Fruit fly (Drosophila melanogaster) whole organism, embryonic: Measurements from ENCODE around the gene DnaJ-H.

Experiments
- Awh ChIP-seq: fragments of 200-800 bp; sonication (Bioruptor generic); IDR thresholded peaks from 2 replicates; pipeline ENCODE4, ENCODE4 v1.3.6; 2022; ENCODE audit warnings: missing biosample characterization, missing genetic modification characterization
- BEAF-32 ChIP-seq: fragments of 200-800 bp; sonication (Bioruptor generic); optimal IDR thresholded peaks from 3 replicates; lab custom pipeline; 2017; ENCODE audit warnings: missing biosample characterization, missing genetic modification characterization, mild to moderate bottlenecking, moderate library complexity, missing genetic modification reagents
- CG12155 ChIP-seq: fragments of 200-800 bp; sonication (Bioruptor generic); optimal IDR thresholded peaks from 3 replicates; lab custom pipeline; 2016; ENCODE audit warnings: missing biosample characterization, missing genetic modification characterization
- CG12391 ChIP-seq: fragments of 200-800 bp; sonication (Bioruptor generic); optimal IDR thresholded peaks from 3 replicates; lab custom pipeline; 2018; ENCODE audit warnings: missing biosample characterization, mild to moderate bottlenecking, missing genetic modification characterization, moderate library complexity
- CG14667 ChIP-seq: fragments of 200-800 bp; sonication (Bioruptor generic); IDR thresholded peaks from 2 replicates; pipeline ENCODE4 v1.3.6; 2022; ENCODE audit warnings: missing biosample characterization, missing genetic modification characterization
- CG17361 ChIP-seq: fragments of 200-800 bp; sonication (Bioruptor generic); IDR thresholded peaks from 3 replicates; pipeline ENCODE4 v1.3.6; 2022; ENCODE audit warnings: missing biosample characterization, missing genetic modification characterization
- CG17612 ChIP-seq: fragments of 200-800 bp; sonication (Bioruptor generic); IDR thresholded peaks from 2 replicates; pipeline ENCODE4 v1.3.6; 2022; ENCODE audit warnings: missing biosample characterization, missing genetic modification characterization
- CG17802 ChIP-seq: fragments of 200-800 bp; sonication (Bioruptor generic); optimal IDR thresholded peaks from 2 replicates; lab custom pipeline; 2018; ENCODE audit warnings: missing biosample characterization, mild to moderate bottlenecking, missing genetic modification characterization, moderate library complexity
- CG1832 ChIP-seq: fragments of 200-800 bp; sonication (Bioruptor generic); optimal IDR thresholded peaks from 2 replicates; lab custom pipeline; 2017; ENCODE audit warnings: missing biosample characterization, mild to moderate bottlenecking, missing genetic modification characterization, inconsistent platforms
- CG30020 ChIP-seq: fragments of 200-800 bp; optimal IDR thresholded peaks from 2 replicates; lab custom pipeline; 2019; ENCODE audit warnings: missing biosample characterization, mild to moderate bottlenecking, missing genetic modification characterization, moderate library complexity
- CG3065 ChIP-seq: fragments of 200-800 bp; sonication (Bioruptor generic); optimal IDR thresholded peaks from 2 replicates; lab custom pipeline; 2016; ENCODE audit warnings: missing biosample characterization, missing genetic modification characterization
- CG34224 ChIP-seq: fragments of 200-800 bp; sonication (Bioruptor generic); IDR thresholded peaks from 3 replicates; pipeline ENCODE4 v1.3.6; 2022; ENCODE audit warnings: missing biosample characterization, missing genetic modification characterization; ENCODE audit not compliant: partially characterized antibody
- CG3726 ChIP-seq: fragments of 200-800 bp; sonication (Bioruptor generic); IDR thresholded peaks from 3 replicates; pipeline ENCODE4, ENCODE4 v1.3.6; 2022; ENCODE audit warnings: missing biosample characterization, missing genetic modification characterization
- CG42726 ChIP-seq: fragments of 200-800 bp; sonication (Bioruptor generic); IDR thresholded peaks from 2 replicates; pipeline ENCODE4 v1.3.6; 2022; ENCODE audit warnings: missing biosample characterization, missing genetic modification characterization; ENCODE audit not compliant: partially characterized antibody
- CG6689 ChIP-seq: fragments of 200-800 bp; sonication (Bioruptor generic); IDR thresholded peaks from 2 replicates; pipeline ENCODE4 v1.3.6; 2022; ENCODE audit warnings: missing biosample characterization, missing genetic modification characterization
- CG6765 ChIP-seq: fragments of 200-800 bp; sonication (Bioruptor generic); optimal IDR thresholded peaks from 3 replicates; lab custom pipeline; 2017; ENCODE audit warnings: missing biosample characterization, mild to moderate bottlenecking, missing genetic modification characterization
- CG7372 ChIP-seq: fragments of 200-800 bp; sonication (Bioruptor generic); IDR thresholded peaks from 2 replicates; pipeline ENCODE4 v1.3.6; 2022; ENCODE audit warnings: missing biosample characterization, missing genetic modification characterization
- CG7745 ChIP-seq: fragments of 200-800 bp; sonication (Bioruptor generic); optimal IDR thresholded peaks from 2 replicates; lab custom pipeline; 2018; ENCODE audit warnings: missing biosample characterization, mild to moderate bottlenecking, missing genetic modification characterization, moderate library complexity
- CTCF ChIP-seq: fragments of 200-800 bp; sonication (Bioruptor generic); optimal IDR thresholded peaks from 2 replicates; lab custom pipeline; 2017; ENCODE audit warnings: missing biosample characterization, mild to moderate bottlenecking, missing genetic modification characterization, moderate library complexity
- Chrac-16 ChIP-seq: fragments of 200-800 bp; sonication (Bioruptor generic); optimal IDR thresholded peaks from 3 replicates; lab custom pipeline; 2016; ENCODE audit warnings: missing biosample characterization, missing genetic modification characterization
- Dek ChIP-seq: fragments of 200-800 bp; sonication (Bioruptor generic); optimal IDR thresholded peaks from 3 replicates; lab custom pipeline; 2019; ENCODE audit warnings: missing biosample characterization, mild to moderate bottlenecking, missing genetic modification characterization, moderate library complexity
- Dfd ChIP-seq, 2 experiments: fragments of >200 bp; optimal IDR thresholded peaks; 2 replicates each; lab custom pipeline; 2017; ENCODE audit warnings: missing biosample characterization in 2 of 2, missing genetic modification characterization in 2 of 2
- Dip2 ChIP-seq: fragments of 200-800 bp; sonication (Bioruptor generic); IDR thresholded peaks from 2 replicates; pipeline ENCODE4 v1.3.6; 2022; ENCODE audit warnings: missing biosample characterization, missing genetic modification characterization
- Ets65A ChIP-seq: fragments of 200-800 bp; sonication (Bioruptor generic); peaks from one replicate; lab custom pipeline; 2016; ENCODE audit warnings: missing biosample characterization, missing genetic modification characterization
- Gug ChIP-seq: fragments of 200-800 bp; sonication (Bioruptor generic); IDR thresholded peaks from 4 replicates; pipeline ENCODE4 v1.3.6; 2022; ENCODE audit warnings: missing biosample characterization, missing genetic modification characterization
- H15 ChIP-seq: fragments of 200-800 bp; sonication (Bioruptor generic); IDR thresholded peaks from 3 replicates; pipeline ENCODE4 v1.3.6; 2022; ENCODE audit warnings: missing biosample characterization, missing genetic modification characterization
- HLHmδ ChIP-seq: fragments of 200-800 bp; sonication (Bioruptor generic); optimal IDR thresholded peaks from 2 replicates; lab custom pipeline; 2018; ENCODE audit warnings: missing biosample characterization, mild to moderate bottlenecking, missing genetic modification characterization, moderate library complexity
- Hr3 ChIP-seq: fragments of 200-800 bp; sonication (Bioruptor generic); optimal IDR thresholded peaks from 3 replicates; lab custom pipeline; 2016; ENCODE audit warnings: missing biosample characterization, missing genetic modification characterization
- MESR4 ChIP-seq: fragments of 200-800 bp; sonication (Bioruptor generic); optimal IDR thresholded peaks from 2 replicates; lab custom pipeline; 2018; ENCODE audit warnings: missing biosample characterization, mild to moderate bottlenecking, missing genetic modification characterization, moderate library complexity
- Side ChIP-seq: fragments of 200-800 bp; sonication (Bioruptor generic); optimal IDR thresholded peaks from 2 replicates; lab custom pipeline; 2016; ENCODE audit warnings: missing biosample characterization, missing genetic modification characterization
- Sry-β ChIP-seq: fragments of 200-800 bp; sonication (Bioruptor generic); optimal IDR thresholded peaks from 2 replicates; lab custom pipeline; 2018; ENCODE audit warnings: missing biosample characterization, mild to moderate bottlenecking, missing genetic modification characterization, moderate library complexity
- al ChIP-seq: fragments of 200-800 bp; sonication (Bioruptor generic); IDR thresholded peaks from 2 replicates; pipeline ENCODE4 v1.3.6; 2022; ENCODE audit warnings: missing biosample characterization, missing genetic modification characterization
- danr ChIP-seq: fragments of 200-800 bp; sonication (Bioruptor generic); IDR thresholded peaks from 2 replicates; pipeline ENCODE4 v1.3.6; 2022; ENCODE audit warnings: missing biosample characterization, missing genetic modification characterization
- emc ChIP-seq: fragments of 200-800 bp; sonication (Bioruptor generic); optimal IDR thresholded peaks from 2 replicates; lab custom pipeline; 2016; ENCODE audit warnings: missing biosample characterization, missing genetic modification characterization
- ems ChIP-seq: fragments of 200-800 bp; sonication (Bioruptor generic); optimal IDR thresholded peaks from 3 replicates; lab custom pipeline; 2016; ENCODE audit warnings: missing biosample characterization, missing genetic modification characterization
- esg ChIP-seq: fragments of 200-800 bp; sonication (Bioruptor generic); conservative IDR thresholded peaks from 2 replicates; pipeline ENCODE4 v1.3.6; 2022; ENCODE audit warnings: missing biosample characterization, missing genetic modification characterization
- grn ChIP-seq: fragments of 200-800 bp; sonication (Bioruptor generic); optimal IDR thresholded peaks from 3 replicates; lab custom pipeline; 2017; ENCODE audit warnings: missing biosample characterization, missing genetic modification characterization
- gsb-n ChIP-seq: fragments of 200-800 bp; sonication (Bioruptor generic); optimal IDR thresholded peaks from 3 replicates; lab custom pipeline; 2018; ENCODE audit warnings: missing biosample characterization, mild to moderate bottlenecking, missing genetic modification characterization
- her ChIP-seq: fragments of 200-800 bp; sonication (Bioruptor generic); optimal IDR thresholded peaks from 2 replicates; lab custom pipeline; 2016; ENCODE audit warnings: missing biosample characterization, missing genetic modification characterization
- hth ChIP-seq: fragments of >200 bp; optimal IDR thresholded peaks from 2 replicates; lab custom pipeline; 2017; ENCODE audit warnings: inconsistent platforms
- maf-S ChIP-seq: fragments of 200-800 bp; sonication (Bioruptor generic); optimal IDR thresholded peaks from 2 replicates; lab custom pipeline; 2016; ENCODE audit warnings: missing biosample characterization, missing genetic modification characterization
- repo ChIP-seq: fragments of 200-800 bp; sonication (Bioruptor generic); optimal IDR thresholded peaks from 2 replicates; lab custom pipeline; 2016; ENCODE audit warnings: missing biosample characterization, missing genetic modification characterization
- run ChIP-seq: fragments of 200-800 bp; sonication (Bioruptor generic); optimal IDR thresholded peaks from 3 replicates; lab custom pipeline; 2018; ENCODE audit warnings: missing biosample characterization, mild to moderate bottlenecking, missing genetic modification characterization
- salm ChIP-seq: fragments of 200-800 bp; sonication (Bioruptor generic); optimal IDR thresholded peaks from 2 replicates; lab custom pipeline; 2018; ENCODE audit warnings: missing biosample characterization, mild to moderate bottlenecking, missing genetic modification characterization
- sd ChIP-seq: fragments of 200-800 bp; sonication (Bioruptor generic); optimal IDR thresholded peaks from 3 replicates; lab custom pipeline; 2018; ENCODE audit warnings: missing biosample characterization, mild to moderate bottlenecking, missing genetic modification characterization, moderate library complexity
- shn ChIP-seq: fragments of 200-800 bp; sonication (Bioruptor generic); optimal IDR thresholded peaks from 3 replicates; lab custom pipeline; 2016; ENCODE audit warnings: missing biosample characterization, missing genetic modification characterization
- sim ChIP-seq: fragments of 200-800 bp; sonication (Bioruptor generic); IDR thresholded peaks from 2 replicates; pipeline ENCODE4 v1.3.6; 2022; ENCODE audit warnings: missing biosample characterization, missing genetic modification characterization
- slbo ChIP-seq: fragments of 200-800 bp; sonication (Bioruptor generic); IDR thresholded peaks from 2 replicates; pipeline ENCODE4 v1.3.6; 2022; ENCODE audit warnings: missing biosample characterization, missing genetic modification characterization
- stwl ChIP-seq: fragments of 200-800 bp; sonication (Bioruptor generic); optimal IDR thresholded peaks from 3 replicates; lab custom pipeline; 2018; ENCODE audit warnings: missing biosample characterization, mild to moderate bottlenecking, missing genetic modification characterization, moderate library complexity
- tio ChIP-seq: fragments of 200-800 bp; sonication (Bioruptor generic); optimal IDR thresholded peaks from 2 replicates; lab custom pipeline; 2017; ENCODE audit warnings: missing biosample characterization, missing genetic modification characterization, inconsistent platforms

The DnaJ-H gene

dm6 chr2L:13164994-13165801, 674 bp downstream of the DnaJ-H start, which contains the start of gene Sirt1 (continued):
- peak; percentile 99 for TF ChIP-seq MESR4 (GFP tag; lab: Kevin White, UChicago)
- peak; percentile 18 for TF ChIP-seq stwl (tag; lab: Kevin White, UChicago)
- no peak for TF ChIP-seq Dip2 (GFP tag; lab: Robert Waterston, UW)
- peak; percentile 45; the same call in 1 of the 3 replicates for TF ChIP-seq CG34224 (GFP tag; lab: Robert Waterston, UW)
- peak; percentile 42 for TF ChIP-seq her (GFP tag; lab: Kevin White, UChicago)
- TF ChIP-seq Ets65A (GFP tag; lab: Kevin White, UChicago), result peak; percentile 90
- TF ChIP-seq hth (lab: Kevin White, UChicago), result no peak
- TF ChIP-seq al (GFP tag; lab: Robert Waterston, UW), result peak; percentile 77
- peak; percentile 56; the same call in 2 of the 3 replicates for TF ChIP-seq H15 (GFP tag; lab: Robert Waterston, UW)
- no peak for TF ChIP-seq sim
- TF ChIP-seq ems (GFP tag; lab: Kevin White, UChicago), result no peak
- peak; percentile 67 for TF ChIP-seq run (tag; lab: Kevin White, UChicago)
- TF ChIP-seq Dek (tag; lab: Kevin White, UChicago), result peak; percentile 86
- peak; percentile 77; the same call in 2 of the 3 replicates for TF ChIP-seq CG3726 (GFP tag; lab: Robert Waterston, UW)
- peak; percentile 0 for TF ChIP-seq Sry-β (GFP tag; lab: Kevin White, UChicago)
- peak; percentile 45; the same call in 1 of the 2 replicates for TF ChIP-seq CG17612 (GFP tag; lab: Robert Waterston, UW)
- peak; percentile 78 for TF ChIP-seq CG30020 (tag; lab: Kevin White, UChicago)
- TF ChIP-seq gsb-n (tag; lab: Kevin White, UChicago), result peak; percentile 85
- no peak for TF ChIP-seq CG1832 (GFP tag; lab: Kevin White, UChicago)
- TF ChIP-seq emc (GFP tag; lab: Kevin White, UChicago), result no peak
- TF ChIP-seq CG17802 (tag; lab: Kevin White, UChicago), result no peak
- no peak for TF ChIP-seq maf-S (GFP tag; lab: Kevin White, UChicago)
- TF ChIP-seq esg (GFP tag; lab: Robert Waterston, UW), result peak; percentile 83
- no peak for TF ChIP-seq Side (GFP tag; lab: Kevin White, UChicago)
- peak; percentile 92 for TF ChIP-seq CG12391 (tag; lab: Kevin White, UChicago)
- TF ChIP-seq slbo (GFP tag; lab: Robert Waterston, UW), result peak; percentile 89
- peak; percentile 66 for TF ChIP-seq CG6765 (GFP tag; lab: Kevin White, UChicago)
- TF ChIP-seq CTCF (GFP tag; lab: Kevin White, UChicago), result no peak
- peak; percentile 25 for TF ChIP-seq BEAF-32 (GFP tag; lab: Kevin White, UChicago)
- TF ChIP-seq CG7372 (GFP tag; lab: Robert Waterston, UW), result peak; percentile 84
- peak; percentile 54 for TF ChIP-seq sd (tag; lab: Kevin White, UChicago)
- peak; percentile 48 for TF ChIP-seq salm (tag; lab: Kevin White, UChicago)
- TF ChIP-seq Chrac-16 (GFP tag; lab: Kevin White, UChicago), result peak; percentile 90
- no peak for TF ChIP-seq CG42726 (GFP tag; lab: Robert Waterston, UW)
- no peak; the same call in 1 of the 2 replicates for TF ChIP-seq danr
- peak; percentile 77; the same call in 3 of the 4 replicates for TF ChIP-seq Gug (GFP tag; lab: Robert Waterston, UW)
- no peak for TF ChIP-seq shn (GFP tag; lab: Kevin White, UChicago)
- no peak for TF ChIP-seq CG7745 (tag; lab: Kevin White, UChicago)
- no peak for TF ChIP-seq Dfd (GFP tag; optimal IDR thresholded peaks at IDR 0.05; lab: Kevin White, UChicago)
- TF ChIP-seq CG12155 (GFP tag; lab: Kevin White, UChicago), result peak; percentile 84
- peak; percentile 92 for TF ChIP-seq Hr3 (GFP tag; lab: Kevin White, UChicago)
- peak; percentile 47 for TF ChIP-seq CG3065 (GFP tag; lab: Kevin White, UChicago)
- TF ChIP-seq HLHmδ, result peak; percentile 32
- TF ChIP-seq CG6689, result peak; percentile 92
- TF ChIP-seq CG14667 (GFP tag; lab: Robert Waterston, UW), result peak; percentile 73
- peak; percentile 94 for TF ChIP-seq tio (GFP tag; lab: Kevin White, UChicago)
- TF ChIP-seq Awh (GFP tag; lab: Robert Waterston, UW), result peak; percentile 61; the same call in 1 of the 2 replicates
- no peak for TF ChIP-seq repo (GFP tag; lab: Kevin White, UChicago)
- TF ChIP-seq CG17361 (GFP tag; lab: Robert Waterston, UW), result peak; percentile 98
- no peak for TF ChIP-seq grn (GFP tag; lab: Kevin White, UChicago)
